Fruit fly (Drosophila melanogaster): Measurements from ENCODE around the gene Cbp80.
A peak's percentile ranks its signal among the peaks of the same experiment; 100 is the strongest.

Gene Cbp80

dm6 chrX:4647316-4648046 lies 2.3 kb upstream of the Cbp80 start, which contains the start of the genes HLH4C and mRpL30:
Gene HLH4C (minus strand): TSS chrX:4647414.
Gene mRpL30 (plus strand): TSS chrX:4647871.
- TF ChIP-seq CG6808 (GFP tag; optimal IDR thresholded peaks at IDR 0.05) (peak; percentile 99), CG8119 (GFP tag; IDR thresholded peaks at IDR 0.05) (no peak)

- TF ChIP-seq Hr4 (GFP tag; optimal IDR thresholded peaks at IDR 0.05): no peak
- no peak for TF ChIP-seq CG3032 (tag; optimal IDR thresholded peaks at IDR 0.05)
- TF ChIP-seq CG6808 (GFP tag; optimal IDR thresholded peaks at IDR 0.05): no peak
- no peak for TF ChIP-seq CG34406 (GFP tag; optimal IDR thresholded peaks at IDR 0.05)
- no peak for TF ChIP-seq cyc (GFP tag; optimal IDR thresholded peaks at IDR 0.05)
- TF ChIP-seq acj6 (GFP tag; optimal IDR thresholded peaks at IDR 0.05): no peak
- TF ChIP-seq Sox102F (GFP tag; optimal IDR thresholded peaks at IDR 0.05): no peak
Measured at dm6 chrX:4654397-4654796, 4.6 kb downstream of the Cbp80 start, which contains the start of gene CG15473. Gene CG15473 (minus strand): TSS chrX:4654497.

- no peak for TF ChIP-seq salr (GFP tag; optimal IDR thresholded peaks at IDR 0.05)
- no peak for TF ChIP-seq CG6792 (GFP tag; optimal IDR thresholded peaks at IDR 0.05)
- TF ChIP-seq CG32006 (GFP tag; optimal IDR thresholded peaks at IDR 0.05): no peak
- no peak for TF ChIP-seq CG11294 (GFP tag; IDR thresholded peaks at IDR 0.05)
- no peak for TF ChIP-seq Eip93F (GFP tag; optimal IDR thresholded peaks at IDR 0.05)
- TF ChIP-seq Met (GFP tag; optimal IDR thresholded peaks at IDR 0.05): no peak
- TF ChIP-seq Sox14 (GFP tag; optimal IDR thresholded peaks at IDR 0.05): no peak
- TF ChIP-seq CG8632 (GFP tag; optimal IDR thresholded peaks at IDR 0.05): no peak
- no peak for TF ChIP-seq Sox102F (GFP tag; optimal IDR thresholded peaks at IDR 0.05)
- no peak for TF ChIP-seq Eip75B (GFP tag; optimal IDR thresholded peaks at IDR 0.05)
- TF ChIP-seq CG3032 (tag; optimal IDR thresholded peaks at IDR 0.05): no peak
- no peak for TF ChIP-seq vri (GFP tag; optimal IDR thresholded peaks at IDR 0.05)
- TF ChIP-seq Gug (GFP tag; IDR thresholded peaks at IDR 0.05): no peak
- no peak for TF ChIP-seq CG16779 (tag; optimal IDR thresholded peaks at IDR 0.05)
- no peak for TF ChIP-seq CG9139 (GFP tag; optimal IDR thresholded peaks at IDR 0.05)
- no peak for TF ChIP-seq CG3919 (GFP tag; optimal IDR thresholded peaks at IDR 0.05)
- no peak for TF ChIP-seq lz (GFP tag; optimal IDR thresholded peaks at IDR 0.05)
Measured at dm6 chrX:4657896-4658295, 8.1 kb downstream of the Cbp80 start.

- TF ChIP-seq Hr39 (GFP tag; optimal IDR thresholded peaks at IDR 0.05): no peak
- TF ChIP-seq CG9139 (GFP tag; optimal IDR thresholded peaks at IDR 0.05): no peak
- peak; percentile 3 for TF ChIP-seq CG6792 (GFP tag; optimal IDR thresholded peaks at IDR 0.05)
- TF ChIP-seq fd85E (GFP tag; optimal IDR thresholded peaks at IDR 0.05): no peak
- no peak for TF ChIP-seq Met (GFP tag; optimal IDR thresholded peaks at IDR 0.05)
- TF ChIP-seq CG31627 (GFP tag; optimal IDR thresholded peaks at IDR 0.05): no peak
- no peak for TF ChIP-seq CG6808 (GFP tag; optimal IDR thresholded peaks at IDR 0.05)
- no peak for TF ChIP-seq CG3032 (tag; optimal IDR thresholded peaks at IDR 0.05)
- no peak for TF ChIP-seq Hr4 (GFP tag; optimal IDR thresholded peaks at IDR 0.05)
- TF ChIP-seq CG34406 (GFP tag; optimal IDR thresholded peaks at IDR 0.05): peak; percentile 40
- TF ChIP-seq pdm3 (GFP tag; optimal IDR thresholded peaks at IDR 0.05): no peak
- TF ChIP-seq Eip78C (GFP tag): peak; percentile 84
- TF ChIP-seq Blimp-1 (GFP tag; optimal IDR thresholded peaks at IDR 0.05): no peak
- no peak for TF ChIP-seq Sox14 (GFP tag; optimal IDR thresholded peaks at IDR 0.05)
- TF ChIP-seq OdsH (GFP tag; optimal IDR thresholded peaks at IDR 0.05): no peak
- no peak for TF ChIP-seq Gug (GFP tag; IDR thresholded peaks at IDR 0.05)
- no peak for TF ChIP-seq CG15336 (GFP tag; IDR thresholded peaks at IDR 0.05)
- no peak for TF ChIP-seq spab (GFP tag; optimal IDR thresholded peaks at IDR 0.05)
- TF ChIP-seq CG16779 (tag; optimal IDR thresholded peaks at IDR 0.05): no peak
- peak; percentile 39 for TF ChIP-seq esn (GFP tag; optimal IDR thresholded peaks at IDR 0.05)
- TF ChIP-seq CG8319 (GFP tag; optimal IDR thresholded peaks at IDR 0.05): no peak
- peak; percentile 3 for TF ChIP-seq lz (GFP tag; optimal IDR thresholded peaks at IDR 0.05)
- no peak for TF ChIP-seq CG6854 (GFP tag; optimal IDR thresholded peaks at IDR 0.05)
- TF ChIP-seq dsx (GFP tag; optimal IDR thresholded peaks at IDR 0.05; ENCODE audit: poor library complexity, severe bottlenecking): no peak
- no peak for TF ChIP-seq CG7368 (GFP tag; optimal IDR thresholded peaks at IDR 0.05)
- TF ChIP-seq CG10631 (GFP tag; optimal IDR thresholded peaks at IDR 0.05): no peak
- no peak for TF ChIP-seq CG4318 (GFP tag; optimal IDR thresholded peaks at IDR 0.05)
- no peak for TF ChIP-seq CG11762 (GFP tag; optimal IDR thresholded peaks at IDR 0.05; ENCODE audit: insufficient read depth)
- no peak for TF ChIP-seq Ets21C (GFP tag; optimal IDR thresholded peaks at IDR 0.05)
- no peak for TF ChIP-seq Eip75B (GFP tag; optimal IDR thresholded peaks at IDR 0.05)
- peak; percentile 69 for TF ChIP-seq svp (GFP tag)
- TF ChIP-seq CG6276 (GFP tag; optimal IDR thresholded peaks at IDR 0.05): no peak
Measured at dm6 chrX:4660642-4661252, 10.9 kb downstream of the Cbp80 start.

Measured in whole organism, prepupa.